Worm (Caenorhabditis elegans): ENCODE results near the gene ppk-3.

- no peak for TF ChIP-seq ztf-11 (tag; optimal IDR thresholded peaks at IDR 0.05)
- no peak for TF ChIP-seq zip-8 (tag; optimal IDR thresholded peaks at IDR 0.05)
- no peak for TF ChIP-seq lsy-2 (tag; optimal IDR thresholded peaks at IDR 0.05)
- TF ChIP-seq lin-32 (GFP tag; optimal IDR thresholded peaks at IDR 0.05): no peak
- no peak for TF ChIP-seq pha-4 (tag; optimal IDR thresholded peaks at IDR 0.05)
- TF ChIP-seq elt-1 (tag; optimal IDR thresholded peaks at IDR 0.05; ENCODE audit: borderline replicate concordance, insufficient read depth): no peak
- TF ChIP-seq M03D4.4 (tag; optimal IDR thresholded peaks at IDR 0.05): no peak
- no peak for TF ChIP-seq lin-13 (tag; optimal IDR thresholded peaks at IDR 0.05)
Measured at ce11 chrX:13005730-13006129, 30.3 kb upstream of the ppk-3 start.
